Worm (Caenorhabditis elegans) whole organism, midembryonic: Measurements from ENCODE around the gene C08F8.9.

ENCODE experiments used
- T22C8.4 ChIP-seq: fragments of 200-800 bp; sonication (Bioruptor generic); IDR thresholded peaks from 2 replicates; pipeline ENCODE4 v1.3.6; 2022; ENCODE audit warnings: missing genetic modification characterization, missing compliant biosample characterization
- cog-1 ChIP-seq: sonication (generic microtip); optimal IDR thresholded peaks from 2 replicates; lab custom pipeline; 2016; ENCODE audit warnings: missing genetic modification characterization, missing compliant biosample characterization
- flt-1 ChIP-seq: fragments of 200-800 bp; sonication (Bioruptor generic); IDR thresholded peaks from 2 replicates; pipeline ENCODE4 v1.3.6; 2022; ENCODE audit warnings: missing genetic modification characterization, missing compliant biosample characterization
- klf-2 ChIP-seq: fragments of 200-800 bp; sonication (Bioruptor generic); conservative IDR thresholded peaks from 2 replicates; pipeline ENCODE4 v1.3.6; 2022; ENCODE audit warnings: missing genetic modification reagents, missing genetic modification characterization, missing compliant biosample characterization
- med-1 ChIP-seq: sonication (generic microtip); optimal IDR thresholded peaks from 2 replicates; lab custom pipeline; 2017; ENCODE audit warnings: missing genetic modification characterization, mild to moderate bottlenecking, missing compliant biosample characterization, antibody characterized with exemption, missing genetic modification reagents; ENCODE audit not compliant: insufficient read depth
- ref-1 ChIP-seq: fragments of 200-800 bp; sonication (Bioruptor generic); conservative IDR thresholded peaks from 2 replicates; pipeline ENCODE4 v1.3.6; 2022; ENCODE audit warnings: missing genetic modification reagents, missing genetic modification characterization, missing compliant biosample characterization
- tab-1 ChIP-seq: fragments of 200-800 bp; sonication (Bioruptor generic); IDR thresholded peaks from 2 replicates; pipeline ENCODE4 v1.3.6; 2022; ENCODE audit warnings: missing genetic modification characterization, missing compliant biosample characterization
- ztf-23 ChIP-seq: fragments of 200-800 bp; sonication (Bioruptor generic); IDR thresholded peaks from 2 replicates; pipeline ENCODE4 v1.3.6; 2022; ENCODE audit warnings: missing genetic modification reagents, missing genetic modification characterization, missing compliant biosample characterization
- ztf-29 ChIP-seq: fragments of 200-800 bp; sonication (Bioruptor generic); IDR thresholded peaks from 2 replicates; pipeline ENCODE4 v1.3.6; 2022; ENCODE audit warnings: missing genetic modification reagents, missing genetic modification characterization, missing compliant biosample characterization

Gene C08F8.9

DNA sequence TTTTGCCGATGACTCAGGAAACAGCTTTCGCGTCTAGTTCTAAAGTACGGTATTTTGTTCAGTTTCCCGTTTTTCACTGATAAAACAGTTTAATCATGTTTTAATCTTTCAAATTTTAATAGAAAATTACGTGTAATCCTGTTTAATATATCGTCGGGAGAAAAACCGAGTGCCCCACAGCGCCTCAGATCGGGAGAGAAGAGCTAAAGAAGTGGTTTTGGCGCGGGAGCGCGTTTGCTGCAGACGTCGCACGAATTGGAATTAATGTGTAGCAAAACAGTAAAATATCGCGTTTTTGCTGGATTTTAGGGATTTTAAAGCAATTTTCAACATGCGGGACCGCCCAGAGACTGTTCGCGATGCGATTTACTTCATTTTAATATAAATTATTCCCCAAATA, 22.3 kb upstream of the C08F8.9 start:
- peak; percentile 72 for TF ChIP-seq klf-2 (GFP tag; lab: Robert Waterston, UW)
- 0 out of 2 replicates have a peak, but pooled peaks have one; percentile 58 for TF ChIP-seq flt-1 (GFP tag; lab: Robert Waterston, UW)
- peak; percentile 70; the same call in 1 of the 2 replicates for TF ChIP-seq ztf-23 (GFP tag; lab: Robert Waterston, UW)

DNA sequence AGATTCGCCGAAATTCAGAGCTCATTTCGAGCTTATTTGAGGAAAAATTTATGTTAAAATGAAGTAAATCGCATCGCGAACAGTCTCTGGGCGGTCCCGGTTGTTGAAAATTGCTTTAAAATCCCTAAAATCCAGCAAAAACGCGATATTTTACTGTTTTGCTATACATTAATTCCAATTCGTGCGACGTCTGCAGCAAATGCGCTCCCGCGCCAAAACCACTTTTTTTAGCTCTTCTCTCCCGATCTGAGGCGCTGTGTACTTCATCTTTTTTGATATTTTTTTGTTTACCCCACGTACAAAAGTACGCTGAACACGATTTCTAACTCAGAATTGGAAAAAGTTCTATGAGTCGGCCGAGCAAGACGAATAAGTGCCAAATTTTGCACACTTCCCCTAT, 20.6 kb upstream of the C08F8.9 start, which contains the start of gene R07H5.16:
Gene R07H5.16 (plus strand): TSS at position 348 of the 400 bp plus-strand sequence.
- 0 out of 2 replicates have a peak, but pooled peaks have one; percentile 39 for TF ChIP-seq klf-2 (GFP tag; lab: Robert Waterston, UW)

DNA sequence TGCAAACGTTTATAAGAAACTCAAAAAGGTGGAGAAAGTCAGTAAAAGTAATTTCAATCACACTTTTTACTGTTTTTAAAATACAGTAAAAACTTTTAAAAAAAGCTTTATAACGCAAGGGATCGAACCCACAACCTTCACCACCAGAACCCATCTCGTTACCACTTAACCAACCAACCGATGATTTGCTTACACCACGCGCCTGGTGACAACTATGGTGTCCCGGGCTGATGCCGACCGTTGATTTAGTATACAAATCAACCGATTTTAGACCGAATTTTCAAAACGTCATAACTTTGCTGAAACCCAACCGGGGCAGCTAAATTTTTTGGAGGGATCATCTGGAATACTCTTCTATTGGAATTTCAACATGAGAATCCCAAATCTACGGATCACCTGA, 18.5 kb upstream of the C08F8.9 start:
- TF ChIP-seq T22C8.4, result 0 out of 2 replicates have a peak, but pooled peaks have one; percentile 50
- TF ChIP-seq tab-1 (GFP tag; lab: Robert Waterston, UW), result peak; percentile 84
- TF ChIP-seq ztf-23 (GFP tag; lab: Robert Waterston, UW), result peak; percentile 77; the same call in 1 of the 2 replicates
- peak; percentile 53; the same call in 1 of the 2 replicates for TF ChIP-seq klf-2 (GFP tag; lab: Robert Waterston, UW)
- TF ChIP-seq ztf-29 (GFP tag; lab: Robert Waterston, UW), result peak; percentile 62; the same call in 1 of the 2 replicates
- peak; percentile 59 for TF ChIP-seq ref-1 (GFP tag; lab: Robert Waterston, UW)

DNA sequence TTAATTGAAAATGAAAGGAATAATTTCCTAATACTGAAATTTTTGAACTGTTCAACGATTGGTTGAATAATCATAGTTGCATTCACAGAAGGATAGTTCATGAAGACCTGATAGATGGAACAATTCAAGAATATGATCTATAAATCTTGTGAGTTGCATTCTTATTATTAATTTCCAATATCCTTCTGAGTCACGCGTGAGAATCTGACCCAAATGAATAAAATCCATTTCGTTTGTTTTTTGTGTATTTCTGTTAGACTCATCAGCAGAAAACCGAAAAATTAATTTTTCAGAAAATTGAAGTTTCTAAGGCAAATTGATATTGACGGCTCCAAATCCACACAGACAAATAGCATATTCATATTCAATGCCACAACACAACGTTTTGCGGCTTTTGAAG, 11.0 kb upstream of the C08F8.9 start, which contains the start of gene fbxb-79:
Gene fbxb-79 (minus strand): TSS at position 101 of the 400 bp plus-strand sequence.
- TF ChIP-seq ref-1 (GFP tag; lab: Robert Waterston, UW), result no peak
- no peak for TF ChIP-seq klf-2 (GFP tag; lab: Robert Waterston, UW)
- TF ChIP-seq tab-1 (GFP tag; lab: Robert Waterston, UW), result no peak
- TF ChIP-seq T22C8.4, result no peak
- TF ChIP-seq ztf-23 (GFP tag; lab: Robert Waterston, UW), result no peak

DNA sequence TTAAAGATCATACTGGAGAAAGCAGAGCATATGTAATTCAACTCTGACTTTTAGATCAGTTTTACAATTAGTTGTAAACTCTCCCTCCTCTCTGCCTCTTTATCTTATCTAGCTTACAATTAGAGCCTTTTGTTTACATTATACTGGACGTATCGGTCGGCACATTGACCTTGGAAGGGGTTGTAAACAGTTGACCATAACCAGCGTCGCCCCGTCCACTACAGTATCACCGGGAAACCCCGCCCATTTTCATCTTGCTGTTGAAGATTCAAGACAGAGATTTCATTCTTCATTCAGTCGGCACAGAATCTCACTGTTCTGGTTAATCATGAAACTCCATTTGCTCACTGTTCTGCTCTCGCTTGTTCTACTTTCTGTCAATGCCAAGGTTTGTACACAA, 8.3 kb upstream of the C08F8.9 start, which contains the start of gene sdz-27:
Gene sdz-27 (plus strand): TSS at position 301 of the 400 bp plus-strand sequence.
- TF ChIP-seq tab-1 (GFP tag; lab: Robert Waterston, UW), result no peak
- TF ChIP-seq klf-2 (GFP tag; lab: Robert Waterston, UW), result no peak
- TF ChIP-seq cog-1 (tag; lab: Kevin White, UChicago), result no peak
- TF ChIP-seq T22C8.4, result no peak
- TF ChIP-seq ztf-29 (GFP tag; lab: Robert Waterston, UW), result no peak
- no peak for TF ChIP-seq ztf-23 (GFP tag; lab: Robert Waterston, UW)
- no peak for TF ChIP-seq med-1 (GFP tag; lab: Kevin White, UChicago)
- TF ChIP-seq ref-1 (GFP tag; lab: Robert Waterston, UW), result no peak
- no peak for TF ChIP-seq flt-1 (GFP tag; lab: Robert Waterston, UW)

DNA sequence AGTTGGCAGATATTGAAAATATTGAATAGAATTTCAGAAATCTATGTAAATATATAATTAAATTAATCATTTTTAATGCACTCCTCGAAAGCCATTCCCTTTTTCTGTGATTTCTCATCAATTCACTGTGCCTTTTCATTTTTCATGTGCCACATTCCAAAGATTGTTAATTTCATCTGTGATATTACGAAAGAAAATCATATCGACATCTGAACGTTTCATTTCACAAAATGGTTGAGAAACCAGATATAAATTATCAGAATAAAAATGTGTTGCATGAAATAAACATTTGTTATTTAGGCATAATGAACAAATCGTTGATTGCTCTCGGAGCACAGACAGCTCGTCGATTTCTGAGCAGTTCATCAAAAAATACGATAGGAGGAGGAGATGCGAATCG, 5.6 kb upstream of the C08F8.9 start, which contains the start of gene nuaf-3:
Gene nuaf-3 (plus strand): TSS at position 301 of the 400 bp plus-strand sequence.
- no peak for TF ChIP-seq klf-2 (GFP tag; lab: Robert Waterston, UW)

DNA sequence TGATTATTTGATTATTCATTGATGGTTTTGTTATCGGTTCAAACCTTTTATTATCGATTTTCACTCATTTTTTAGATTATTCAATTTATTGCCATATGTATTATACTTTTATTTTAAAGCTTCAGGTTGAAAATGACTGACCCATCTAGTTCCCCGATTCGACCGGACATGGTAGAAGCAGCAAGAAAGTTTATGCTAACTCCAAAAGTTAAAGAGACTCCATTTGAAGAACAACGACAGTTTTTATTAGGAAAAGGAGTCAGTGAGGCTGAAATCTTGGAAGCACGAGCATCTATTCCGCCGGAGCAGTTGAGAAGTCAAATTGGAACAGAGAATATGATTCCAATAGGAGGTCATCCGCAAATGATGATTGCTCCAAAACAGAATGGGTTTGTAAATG, 4.6 kb upstream of the C08F8.9 start, which contains the start of gene prx-14:
Gene prx-14 (plus strand): TSS at position 120 of the 400 bp plus-strand sequence.
- TF ChIP-seq klf-2 (GFP tag; lab: Robert Waterston, UW) (no peak), cog-1 (tag; lab: Kevin White, UChicago) (no peak), ref-1 (GFP tag; lab: Robert Waterston, UW) (no peak), tab-1 (GFP tag; lab: Robert Waterston, UW) (no peak), ztf-23 (GFP tag; lab: Robert Waterston, UW) (no peak), ztf-29 (GFP tag; lab: Robert Waterston, UW) (no peak), T22C8.4 (no peak), flt-1 (GFP tag; lab: Robert Waterston, UW) (no peak), med-1 (GFP tag; lab: Kevin White, UChicago) (no peak)

- TF ChIP-seq tab-1 (GFP tag; lab: Robert Waterston, UW) (no peak), med-1 (GFP tag; lab: Kevin White, UChicago) (no peak), ztf-23 (GFP tag; lab: Robert Waterston, UW) (no peak), klf-2 (GFP tag; lab: Robert Waterston, UW) (no peak), cog-1 (tag; lab: Kevin White, UChicago) (no peak), T22C8.4 (no peak), ref-1 (GFP tag; lab: Robert Waterston, UW) (no peak), flt-1 (GFP tag; lab: Robert Waterston, UW) (no peak), ztf-29 (GFP tag; lab: Robert Waterston, UW) (no peak)
Observed at ce11 chrIV:11180077-11180476, 1.7 kb upstream of the C08F8.9 start.

DNA sequence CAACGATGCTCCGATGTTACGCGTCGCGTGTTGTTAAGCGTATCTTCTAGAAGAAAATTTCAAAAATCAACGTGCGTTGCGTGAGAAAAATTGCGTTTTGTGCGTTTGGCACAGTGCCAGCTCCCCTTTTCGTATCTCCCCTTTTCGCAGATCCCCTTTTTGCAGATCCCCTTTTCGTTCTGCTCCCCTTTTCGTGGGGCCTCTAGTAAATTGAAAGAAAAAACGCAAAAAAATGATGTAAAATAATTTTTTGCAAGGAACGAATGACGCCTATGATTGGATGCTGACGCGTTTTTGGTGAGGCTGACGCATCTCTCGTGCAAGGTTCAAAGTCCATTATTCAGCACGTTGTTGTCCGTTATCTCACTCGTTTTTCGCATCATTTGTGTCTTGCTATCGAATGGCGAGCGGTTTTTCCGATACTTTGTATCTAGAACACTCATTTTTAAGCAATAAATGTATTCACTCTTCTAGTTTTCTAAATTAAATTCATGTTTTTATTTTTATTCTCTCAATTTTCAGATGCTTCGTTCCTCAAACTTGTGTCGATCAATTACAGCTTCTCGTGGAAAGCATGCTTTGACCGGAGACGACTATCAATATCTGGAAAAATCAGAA, 837 bp upstream of the C08F8.9 start, which contains the start of gene cpt-2:
Gene cpt-2 (plus strand): TSS at position 523 of the 618 bp plus-strand sequence.
- TF ChIP-seq ztf-23 (GFP tag; lab: Robert Waterston, UW), result peak; percentile 44; the same call in 1 of the 2 replicates

- TF ChIP-seq ztf-23 (GFP tag; lab: Robert Waterston, UW), result no peak
- no peak for TF ChIP-seq cog-1 (tag; lab: Kevin White, UChicago)
- TF ChIP-seq flt-1 (GFP tag; lab: Robert Waterston, UW), result no peak
- no peak for TF ChIP-seq med-1 (GFP tag; lab: Kevin White, UChicago)
- no peak for TF ChIP-seq ztf-29 (GFP tag; lab: Robert Waterston, UW)
- no peak for TF ChIP-seq ref-1 (GFP tag; lab: Robert Waterston, UW)
Observed at ce11 chrIV:11176967-11177366, 1.4 kb downstream of the C08F8.9 start, which contains the start of gene rap-3. Gene rap-3, plus strand, starts transcription at chrIV:11177267.
